Fruit fly (Drosophila melanogaster): ENCODE data around the gene CG33178.

CG33178 gene

dm6 chrX:15063404-15064062 lies 19.1 kb upstream of the CG33178 start, which contains the start of the genes hiw and ND-B18 (continued):
- TF ChIP-seq ken (GFP tag; IDR thresholded peaks at IDR 0.05) = 0 out of 3 replicates have a peak, but pooled peaks have one; percentile 15
- peak; percentile 36 for TF ChIP-seq Sin3A (optimal IDR thresholded peaks at IDR 0.05)
- TF ChIP-seq nom (GFP tag; optimal IDR thresholded peaks at IDR 0.05) = no peak
- peak; percentile 26 for TF ChIP-seq Sry-δ (GFP tag; optimal IDR thresholded peaks at IDR 0.05)
- no peak for TF ChIP-seq CG11093 (GFP tag; IDR thresholded peaks at IDR 0.05)
- TF ChIP-seq CG12391 (tag; optimal IDR thresholded peaks at IDR 0.05) = peak; percentile 8
- TF ChIP-seq z (GFP tag; IDR thresholded peaks at IDR 0.05) = no peak
- TF ChIP-seq zen (tag; optimal IDR thresholded peaks at IDR 0.05) = no peak
- TF ChIP-seq CG1647 (GFP tag; optimal IDR thresholded peaks at IDR 0.05) = peak; percentile 38
- 0 out of 3 replicates have a peak, but pooled peaks have one; percentile 47 for TF ChIP-seq ci (GFP tag; IDR thresholded peaks at IDR 0.05)
- TF ChIP-seq CG14441 (GFP tag; IDR thresholded peaks at IDR 0.05) = no peak
- peak; percentile 13 for TF ChIP-seq CG8290 (GFP tag; optimal IDR thresholded peaks at IDR 0.05)
- no peak for TF ChIP-seq CG8290 (tag; optimal IDR thresholded peaks at IDR 0.05)
- peak; percentile 11 for TF ChIP-seq CG12155 (GFP tag; optimal IDR thresholded peaks at IDR 0.05)
- TF ChIP-seq Max (GFP tag; optimal IDR thresholded peaks at IDR 0.05) = no peak
- no peak for TF ChIP-seq bsh (GFP tag; optimal IDR thresholded peaks at IDR 0.05)
- TF ChIP-seq B-H2 (GFP tag; optimal IDR thresholded peaks at IDR 0.05) = peak; percentile 43
- no peak for TF ChIP-seq CG6175 (GFP tag; IDR thresholded peaks at IDR 0.05)
- peak; percentile 56 for TF ChIP-seq CG15514 (GFP tag; optimal IDR thresholded peaks at IDR 0.05)
- TF ChIP-seq CG2712 (tag; optimal IDR thresholded peaks at IDR 0.05) = peak; percentile 28
- no peak for TF ChIP-seq disco-r (GFP tag; optimal IDR thresholded peaks at IDR 0.05)
- TF ChIP-seq zfh1 (GFP tag; IDR thresholded peaks at IDR 0.05) = 0 out of 3 replicates have a peak, but pooled peaks have one; percentile 34
- TF ChIP-seq nerfin-1 (tag; optimal IDR thresholded peaks at IDR 0.05) = peak; percentile 29
- peak; percentile 12 for TF ChIP-seq Dek (tag; optimal IDR thresholded peaks at IDR 0.05)
- peak; percentile 29 for TF ChIP-seq CG7987 (GFP tag; optimal IDR thresholded peaks at IDR 0.05)
- no peak for TF ChIP-seq sim (GFP tag; IDR thresholded peaks at IDR 0.05)
- TF ChIP-seq NC2β (GFP tag; optimal IDR thresholded peaks at IDR 0.05) = peak; percentile 11
- TF ChIP-seq CG10543 (GFP tag; optimal IDR thresholded peaks at IDR 0.05) = no peak
- TF ChIP-seq CG11247 (GFP tag; IDR thresholded peaks at IDR 0.05) = no peak
- peak; percentile 7 to 22 for TF ChIP-seq Trl (optimal IDR thresholded peaks at IDR 0.05)
- TF ChIP-seq Trl (GFP tag; optimal IDR thresholded peaks at IDR 0.05) = peak; percentile 27
- no peak for TF ChIP-seq pho (GFP tag; optimal IDR thresholded peaks at IDR 0.05)
- TF ChIP-seq CG18476 (GFP tag; optimal IDR thresholded peaks at IDR 0.05) = no peak
- no peak for TF ChIP-seq lola (GFP tag; optimal IDR thresholded peaks at IDR 0.05)
- TF ChIP-seq fu2 (GFP tag; optimal IDR thresholded peaks at IDR 0.05) = no peak
- TF ChIP-seq dmrt99B (tag; optimal IDR thresholded peaks at IDR 0.05) = no peak
- no peak for TF ChIP-seq Sox102F (GFP tag; optimal IDR thresholded peaks at IDR 0.05)
- TF ChIP-seq CG5180 (GFP tag; optimal IDR thresholded peaks at IDR 0.05) = no peak
- peak; percentile 69 for TF ChIP-seq E2f2 (GFP tag; IDR thresholded peaks at IDR 0.05)
- no peak for TF ChIP-seq hbn (GFP tag; IDR thresholded peaks at IDR 0.05; ENCODE audit: partially characterized antibody)
- peak; percentile 24 for TF ChIP-seq slp2 (GFP tag; optimal IDR thresholded peaks at IDR 0.05)
- TF ChIP-seq Gsc (GFP tag; IDR thresholded peaks at IDR 0.05) = no peak
- TF ChIP-seq chm (GFP tag; IDR thresholded peaks at IDR 0.05) = 0 out of 2 replicates have a peak, but pooled peaks have one; percentile 50
- 0 out of 2 replicates have a peak, but pooled peaks have one; percentile 15 for TF ChIP-seq ato (GFP tag; IDR thresholded peaks at IDR 0.05; ENCODE audit: partially characterized antibody)
- TF ChIP-seq CG15269 (tag; optimal IDR thresholded peaks at IDR 0.05) = no peak
- no peak for TF ChIP-seq CG12236 (GFP tag; optimal IDR thresholded peaks at IDR 0.05)
- no peak for TF ChIP-seq eve (GFP tag; optimal IDR thresholded peaks at IDR 0.05)
- peak; percentile 47 for TF ChIP-seq CG2116 (GFP tag; optimal IDR thresholded peaks at IDR 0.05)
- peak; percentile 35 for TF ChIP-seq nmo (GFP tag; optimal IDR thresholded peaks at IDR 0.05)
- 0 out of 2 replicates have a peak, but pooled peaks have one; percentile 16 for TF ChIP-seq sob (GFP tag; IDR thresholded peaks at IDR 0.05)

Data from whole organism, embryonic.